Worm (Caenorhabditis elegans) whole organism, L1 larva: ENCODE measurements around the gene pri-1.

Experiments used
- C04F5.9 ChIP-seq: sonication (generic microtip); optimal IDR thresholded peaks from 2 replicates; lab custom pipeline; 2016; ENCODE audit warnings: missing genetic modification characterization, missing compliant biosample characterization
- C16A3.4 ChIP-seq: fragments of 150-350 bp; optimal IDR thresholded peaks from 2 replicates; lab custom pipeline; 2014; ENCODE audit warnings: missing biosample characterization, missing genetic modification characterization
- aha-1 ChIP-seq: fragments of 150-350 bp; optimal IDR thresholded peaks from 2 replicates; lab custom pipeline; 2014; ENCODE audit warnings: missing biosample characterization, missing genetic modification characterization
- alr-1 ChIP-seq: fragments of 200-800 bp; sonication (Bioruptor generic); optimal IDR thresholded peaks from 2 replicates; lab custom pipeline; 2018; ENCODE audit warnings: borderline replicate concordance, mild to moderate bottlenecking, missing genetic modification characterization, missing compliant biosample characterization
- ama-1 ChIP-seq: fragments of 150-350 bp; optimal IDR thresholded peaks from 2 replicates; lab custom pipeline; 2014
- ceh-63 ChIP-seq: fragments of 200-800 bp; sonication (Bioruptor generic); optimal IDR thresholded peaks from 2 replicates; lab custom pipeline; 2018; ENCODE audit warnings: mild to moderate bottlenecking, missing genetic modification characterization, missing compliant biosample characterization
- ces-1 ChIP-seq: fragments of 150-350 bp; optimal IDR thresholded peaks from 2 replicates; lab custom pipeline; 2014; ENCODE audit warnings: missing biosample characterization, missing genetic modification reagents, missing genetic modification characterization
- dsc-1 ChIP-seq: sonication (generic microtip); optimal IDR thresholded peaks from 2 replicates; lab custom pipeline; 2016; ENCODE audit warnings: mild to moderate bottlenecking, missing genetic modification characterization, missing compliant biosample characterization
- efl-1 ChIP-seq, 4 experiments: fragments of 150-350 bp; optimal IDR thresholded peaks in 3 of 4; peaks in 1 of 4; 1 replicate in 1 of 4; 2 replicates in 3 of 4; lab custom pipeline; 2014; ENCODE audit warnings: missing biosample characterization in 2 of 4, missing genetic modification characterization in 2 of 4, missing genetic modification reagents in 2 of 4
- egl-27 ChIP-seq, 2 experiments: fragments of 150-350 bp in 1 of 2; sonication (generic microtip); optimal IDR thresholded peaks; 3 replicates each; lab custom pipeline; 2017 to 2018; ENCODE audit warnings: missing biosample characterization in 2 of 2, missing genetic modification characterization in 2 of 2, missing genetic modification reagents in 2 of 2
- elt-3 ChIP-seq, 6 experiments: fragments of 150-350 bp in 1 of 6; sonication (generic microtip); optimal IDR thresholded peaks; 2 replicates each; lab custom pipeline; 2017 to 2018; ENCODE audit warnings: missing biosample characterization in 6 of 6, missing genetic modification characterization in 6 of 6, inconsistent platforms in 1 of 6
- grh-1 ChIP-seq: fragments of 200-800 bp; sonication (Bioruptor generic); IDR thresholded peaks from 2 replicates; pipeline ENCODE4 v1.3.6; 2022; ENCODE audit warnings: missing genetic modification reagents, missing genetic modification characterization, missing compliant biosample characterization
- hlh-17 ChIP-seq: fragments of 200-800 bp; sonication (Bioruptor generic); optimal IDR thresholded peaks from 2 replicates; lab custom pipeline; 2018; ENCODE audit warnings: missing genetic modification characterization, mild to moderate bottlenecking, missing compliant biosample characterization, moderate library complexity, borderline replicate concordance
- isw-1 ChIP-seq: fragments of 200-800 bp; sonication (Bioruptor generic); IDR thresholded peaks from 2 replicates; pipeline ENCODE4 v1.3.6; 2022; ENCODE audit warnings: missing genetic modification characterization, missing compliant biosample characterization
- jun-1 ChIP-seq: fragments of 150-350 bp; optimal IDR thresholded peaks from 2 replicates; lab custom pipeline; 2014; ENCODE audit warnings: missing biosample characterization, missing genetic modification reagents, missing genetic modification characterization
- lin-13 ChIP-seq: fragments of 150-350 bp; optimal IDR thresholded peaks from 2 replicates; lab custom pipeline; 2014; ENCODE audit warnings: missing biosample characterization, missing genetic modification reagents, missing genetic modification characterization
- lin-15B ChIP-seq: fragments of 150-350 bp; sonication (generic microtip); optimal IDR thresholded peaks from 3 replicates; lab custom pipeline; 2014; ENCODE audit warnings: missing biosample characterization, missing genetic modification characterization
- lin-35 ChIP-seq, 2 experiments: fragments of 150-350 bp; optimal IDR thresholded peaks; 2 replicates each; lab custom pipeline; 2014; ENCODE audit warnings: missing biosample characterization in 2 of 2, missing genetic modification characterization in 2 of 2, missing genetic modification reagents in 2 of 2
- lsy-2 ChIP-seq, 2 experiments: fragments of 150-350 bp; optimal IDR thresholded peaks; 2 replicates each; lab custom pipeline; 2014; ENCODE audit warnings: missing biosample characterization in 2 of 2, missing genetic modification characterization in 2 of 2
- mdl-1 ChIP-seq, 2 experiments: fragments of 150-350 bp; optimal IDR thresholded peaks; 2 replicates each; lab custom pipeline; 2014 to 2017; ENCODE audit warnings: missing biosample characterization in 2 of 2, missing genetic modification characterization in 2 of 2, inconsistent platforms in 1 of 2
- mef-2 ChIP-seq: fragments of 150-350 bp; optimal IDR thresholded peaks from 2 replicates; lab custom pipeline; 2014; ENCODE audit warnings: missing biosample characterization, missing genetic modification characterization
- nhr-11 ChIP-seq: fragments of 150-350 bp; optimal IDR thresholded peaks from 2 replicates; lab custom pipeline; 2014; ENCODE audit warnings: missing biosample characterization, missing genetic modification characterization
- nhr-20 ChIP-seq: sonication (generic microtip); optimal IDR thresholded peaks from 2 replicates; lab custom pipeline; 2016; ENCODE audit warnings: mild to moderate bottlenecking, missing genetic modification characterization, missing compliant biosample characterization
- nhr-28 ChIP-seq: fragments of 150-350 bp; optimal IDR thresholded peaks from 2 replicates; lab custom pipeline; 2014; ENCODE audit warnings: missing biosample characterization, missing genetic modification characterization
- nhr-47 ChIP-seq: sonication (generic microtip); optimal IDR thresholded peaks from 2 replicates; lab custom pipeline; 2016; ENCODE audit warnings: mild to moderate bottlenecking, missing genetic modification characterization, moderate library complexity, missing compliant biosample characterization
- nhr-71 ChIP-seq: sonication (generic microtip); optimal IDR thresholded peaks from 2 replicates; lab custom pipeline; 2016; ENCODE audit warnings: mild to moderate bottlenecking, missing genetic modification characterization, moderate library complexity, missing compliant biosample characterization
- nhr-77 ChIP-seq: fragments of 150-350 bp; optimal IDR thresholded peaks from 2 replicates; lab custom pipeline; 2014; ENCODE audit warnings: missing biosample characterization, missing genetic modification characterization
- nhr-84 ChIP-seq: sonication (generic microtip); optimal IDR thresholded peaks from 2 replicates; lab custom pipeline; 2017; ENCODE audit warnings: missing biosample characterization, missing genetic modification characterization
- nhr-85 ChIP-seq: sonication (generic microtip); peaks from one replicate; lab custom pipeline; 2016; ENCODE audit warnings: missing genetic modification characterization, inconsistent platforms, missing compliant biosample characterization
- nhr-90 ChIP-seq: sonication (generic microtip); optimal IDR thresholded peaks from 2 replicates; lab custom pipeline; 2016; ENCODE audit warnings: mild to moderate bottlenecking, missing genetic modification characterization, missing compliant biosample characterization; ENCODE audit not compliant: poor library complexity
- pag-3 ChIP-seq: sonication (generic microtip); optimal IDR thresholded peaks from 2 replicates; lab custom pipeline; 2017; ENCODE audit warnings: missing genetic modification characterization, mild to moderate bottlenecking, missing compliant biosample characterization, antibody characterized with exemption, borderline replicate concordance; ENCODE audit not compliant: insufficient read depth
- pqm-1 ChIP-seq: sonication (generic microtip); optimal IDR thresholded peaks from 3 replicates; lab custom pipeline; 2017; ENCODE audit warnings: missing biosample characterization, missing genetic modification characterization
- rnt-1 ChIP-seq: sonication (generic microtip); optimal IDR thresholded peaks from 2 replicates; lab custom pipeline; 2016; ENCODE audit warnings: mild to moderate bottlenecking, missing genetic modification characterization, moderate library complexity, missing compliant biosample characterization
- skn-1 ChIP-seq: fragments of 150-350 bp; optimal IDR thresholded peaks from 2 replicates; lab custom pipeline; 2014; ENCODE audit warnings: missing biosample characterization, missing genetic modification characterization
- snpc-4 ChIP-seq: fragments of 150-350 bp; optimal IDR thresholded peaks from 2 replicates; lab custom pipeline; 2014; ENCODE audit warnings: missing biosample characterization, missing genetic modification characterization
- sptf-1 ChIP-seq: fragments of 150-350 bp; optimal IDR thresholded peaks from 2 replicates; lab custom pipeline; 2014; ENCODE audit warnings: missing biosample characterization, missing genetic modification characterization
- tlp-1 ChIP-seq: fragments of 150-350 bp; optimal IDR thresholded peaks from 2 replicates; lab custom pipeline; 2014; ENCODE audit warnings: missing biosample characterization, missing genetic modification characterization
- unc-130 ChIP-seq: fragments of 150-350 bp; optimal IDR thresholded peaks from 2 replicates; lab custom pipeline; 2017; ENCODE audit warnings: missing biosample characterization, missing genetic modification characterization, inconsistent platforms
- unc-86 ChIP-seq: sonication (generic microtip); optimal IDR thresholded peaks from 2 replicates; lab custom pipeline; 2016; ENCODE audit warnings: missing genetic modification characterization, missing compliant biosample characterization
- unc-98 ChIP-seq: fragments of 200-800 bp; sonication (Bioruptor generic); IDR thresholded peaks from 2 replicates; pipeline ENCODE4 v1.3.6; 2022; ENCODE audit warnings: missing genetic modification characterization, missing compliant biosample characterization

The pri-1 gene

ce11 chrIII:9629855-9630254 is 15.8 kb upstream of the pri-1 start, which contains the start of gene rpac-19 (continued):
- no peak for TF ChIP-seq C04F5.9
- TF ChIP-seq aha-1 (tag; lab: Kevin White, UChicago) = no peak
- TF ChIP-seq nhr-20 (tag; lab: Kevin White, UChicago) = peak; percentile 47
- TF ChIP-seq nhr-28 (tag; lab: Kevin White, UChicago) = no peak
- peak; percentile 62 to 66 for TF ChIP-seq lsy-2 (tag; optimal IDR thresholded peaks at IDR 0.05; lab: Kevin White, UChicago)
- peak; percentile 56 for TF ChIP-seq C16A3.4 (tag; lab: Kevin White, UChicago)
- peak; percentile 39 for TF ChIP-seq snpc-4 (tag; lab: Kevin White, UChicago)
- TF ChIP-seq pag-3 (tag; lab: Kevin White, UChicago) = no peak
- TF ChIP-seq tlp-1 (tag; lab: Kevin White, UChicago) = no peak
- peak; percentile 48 to 70 for TF ChIP-seq efl-1 (optimal IDR thresholded peaks at IDR 0.05; lab: Kevin White, UChicago)
- peak; percentile 63 to 98 for TF ChIP-seq efl-1 (GFP tag; optimal IDR thresholded peaks at IDR 0.05 in 1 of 2; lab: Kevin White, UChicago)
- peak; percentile 63 for TF ChIP-seq dsc-1 (tag; lab: Kevin White, UChicago)
- no peak for TF ChIP-seq nhr-11
- TF ChIP-seq nhr-84 (tag; lab: Kevin White, UChicago) = no peak
- TF ChIP-seq skn-1 (tag; lab: Kevin White, UChicago) = peak; percentile 70
- no peak for TF ChIP-seq jun-1 (tag; lab: Kevin White, UChicago)
- TF ChIP-seq rnt-1 (tag; lab: Kevin White, UChicago) = peak; percentile 68
- peak; percentile 70 for TF ChIP-seq unc-130 (tag; lab: Kevin White, UChicago)
- TF ChIP-seq elt-3 (tag; optimal IDR thresholded peaks at IDR 0.05; lab: Kevin White, UChicago) = no peak
- TF ChIP-seq nhr-71 (tag; lab: Kevin White, UChicago) = peak; percentile 76
- peak; percentile 50 to 69 for TF ChIP-seq lin-35 (GFP tag; optimal IDR thresholded peaks at IDR 0.05; lab: Kevin White, UChicago)

- no peak for TF ChIP-seq nhr-77 (tag; lab: Kevin White, UChicago)
- no peak for TF ChIP-seq mef-2 (tag; lab: Kevin White, UChicago)
- no peak for TF ChIP-seq unc-86
- no peak for TF ChIP-seq nhr-84 (tag; lab: Kevin White, UChicago)
- TF ChIP-seq nhr-85 (tag; lab: Kevin White, UChicago) = no peak
- no peak for TF ChIP-seq sptf-1
- no peak for TF ChIP-seq pqm-1 (tag; lab: Kevin White, UChicago)
- TF ChIP-seq ama-1 = no peak
- no peak for TF ChIP-seq alr-1 (tag; lab: Kevin White, UChicago)
- no peak for TF ChIP-seq hlh-17 (GFP tag; lab: Kevin White, UChicago)
- no peak for TF ChIP-seq grh-1 (GFP tag; lab: Robert Waterston, UW)
- no peak for TF ChIP-seq aha-1 (tag; lab: Kevin White, UChicago)
- TF ChIP-seq nhr-90 (tag; lab: Kevin White, UChicago) = no peak
- no peak for TF ChIP-seq tlp-1 (tag; lab: Kevin White, UChicago)
- no peak for TF ChIP-seq mdl-1 (tag; optimal IDR thresholded peaks at IDR 0.05; lab: Kevin White, UChicago)
- TF ChIP-seq isw-1 (GFP tag; lab: Robert Waterston, UW) = no peak
Measured at ce11 chrIII:9629054-9629453, 15.0 kb upstream of the pri-1 start, which contains the start of gene tbg-1. tbg-1 (minus strand) TSS chrIII:9629154.

- no peak for TF ChIP-seq lin-13
- no peak for TF ChIP-seq unc-86
- TF ChIP-seq rnt-1 (tag; lab: Kevin White, UChicago) = peak; percentile 19
- TF ChIP-seq nhr-47 = no peak
Measured at ce11 chrIII:9626602-9627001, 12.5 kb upstream of the pri-1 start.

- TF ChIP-seq sptf-1 = no peak
- TF ChIP-seq egl-27 (tag; optimal IDR thresholded peaks at IDR 0.05; lab: Kevin White, UChicago) = no peak
- no peak for TF ChIP-seq ces-1 (GFP tag; lab: Kevin White, UChicago)
- TF ChIP-seq elt-3 (tag; optimal IDR thresholded peaks at IDR 0.05; lab: Kevin White, UChicago) = no peak
- no peak for TF ChIP-seq lin-15B (tag; lab: Kevin White, UChicago)
- no peak for TF ChIP-seq unc-98 (GFP tag; lab: Robert Waterston, UW)
- TF ChIP-seq mef-2 (tag; lab: Kevin White, UChicago) = no peak
- TF ChIP-seq ceh-63 (GFP tag; lab: Kevin White, UChicago) = peak; percentile 43
- TF ChIP-seq snpc-4 (tag; lab: Kevin White, UChicago) = no peak
Measured at ce11 chrIII:9623460-9623859, 9.4 kb upstream of the pri-1 start.
